Worm (Caenorhabditis elegans) whole organism, mixed stage, embryonic: Measurements from ENCODE around the gene Y55D5A.4.

Experiments used
- hlh-1 ChIP-seq: fragments of 150-350 bp; optimal IDR thresholded peaks from 2 replicates; lab custom pipeline; 2014; ENCODE audit warnings: missing biosample characterization, missing genetic modification reagents, missing genetic modification characterization
- lsy-2 ChIP-seq: fragments of 150-350 bp; optimal IDR thresholded peaks from 2 replicates; lab custom pipeline; 2014; ENCODE audit warnings: missing biosample characterization, missing genetic modification characterization
- nhr-76 ChIP-seq: sonication (generic microtip); optimal IDR thresholded peaks from 2 replicates; lab custom pipeline; 2017; ENCODE audit warnings: missing biosample characterization, missing genetic modification characterization
- sptf-1 ChIP-seq: sonication (generic microtip); optimal IDR thresholded peaks from 2 replicates; lab custom pipeline; 2017; ENCODE audit warnings: mild to moderate bottlenecking, missing genetic modification characterization, moderate library complexity, missing compliant biosample characterization
- unc-62 ChIP-seq: fragments of 150-350 bp; optimal IDR thresholded peaks from 2 replicates; lab custom pipeline; 2014; ENCODE audit warnings: missing biosample characterization, missing genetic modification reagents, missing genetic modification characterization
- ztf-11 ChIP-seq: fragments of 150-350 bp; optimal IDR thresholded peaks from 2 replicates; lab custom pipeline; 2014; ENCODE audit warnings: missing biosample characterization, missing genetic modification characterization

DNA sequence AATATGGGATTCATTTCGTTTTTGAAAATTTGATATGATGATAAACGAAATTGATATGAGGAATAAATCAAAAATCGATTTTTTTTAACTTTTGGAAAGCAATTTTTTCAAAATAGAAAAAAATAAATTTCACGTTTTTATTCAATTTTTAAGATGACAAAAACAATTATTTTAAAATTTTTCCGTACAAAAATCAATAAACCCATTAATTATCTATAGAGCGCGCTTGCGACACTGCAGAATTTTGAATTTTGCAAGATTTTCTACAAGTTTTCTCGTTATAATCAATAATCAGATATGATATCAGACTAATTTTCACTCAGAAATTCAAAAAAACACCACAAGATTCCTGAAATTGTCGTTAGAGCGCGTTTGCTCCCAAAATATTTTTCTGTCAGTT, 45.9 kb downstream of the Y55D5A.4 start, which contains the start of gene R10F2.6:
- TF ChIP-seq unc-62 (no peak), lsy-2 (tag; lab: Kevin White, UChicago) (no peak), sptf-1 (tag; lab: Kevin White, UChicago) (no peak), ztf-11 (tag; lab: Kevin White, UChicago) (no peak), nhr-76 (tag; lab: Kevin White, UChicago) (no peak), hlh-1 (tag; lab: Kevin White, UChicago) (no peak)
